Worm (Caenorhabditis elegans) whole organism, L3 larva: ENCODE measurements around the gene nlp-24.

Source experiments
- elt-1 ChIP-seq: fragments of 150-350 bp; optimal IDR thresholded peaks from 2 replicates; lab custom pipeline; 2014; ENCODE audit warnings: missing biosample characterization, missing genetic modification characterization
- elt-2 ChIP-seq: sonication (generic microtip); optimal IDR thresholded peaks from 2 replicates; lab custom pipeline; 2016; ENCODE audit warnings: missing genetic modification reagents, mild to moderate bottlenecking, missing genetic modification characterization, missing compliant biosample characterization
- eor-1 ChIP-seq, 2 experiments: fragments of 150-350 bp; optimal IDR thresholded peaks; 2 replicates each; lab custom pipeline; 2014 to 2018; ENCODE audit warnings: missing biosample characterization in 2 of 2, missing genetic modification characterization in 2 of 2
- hmg-11 ChIP-seq: sonication (generic microtip); optimal IDR thresholded peaks from 2 replicates; lab custom pipeline; 2016; ENCODE audit warnings: missing genetic modification characterization, missing compliant biosample characterization
- nhr-11 ChIP-seq: fragments of 150-350 bp; optimal IDR thresholded peaks from 2 replicates; lab custom pipeline; 2014; ENCODE audit warnings: missing biosample characterization, missing genetic modification characterization
- sea-2 ChIP-seq: fragments of 150-350 bp; sonication (generic microtip); optimal IDR thresholded peaks from 4 replicates; lab custom pipeline; 2014; ENCODE audit warnings: missing biosample characterization, missing genetic modification reagents, missing genetic modification characterization
- skn-1 ChIP-seq: fragments of 150-350 bp; optimal IDR thresholded peaks from 2 replicates; lab custom pipeline; 2014; ENCODE audit warnings: missing biosample characterization, missing genetic modification characterization
- unc-62 ChIP-seq: fragments of 150-350 bp; sonication (generic microtip); optimal IDR thresholded peaks from 4 replicates; lab custom pipeline; 2014; ENCODE audit warnings: missing biosample characterization, missing genetic modification reagents, missing genetic modification characterization
- ztf-4 ChIP-seq: fragments of 150-350 bp; optimal IDR thresholded peaks from 2 replicates; lab custom pipeline; 2014; ENCODE audit warnings: missing biosample characterization, missing genetic modification characterization

DNA sequence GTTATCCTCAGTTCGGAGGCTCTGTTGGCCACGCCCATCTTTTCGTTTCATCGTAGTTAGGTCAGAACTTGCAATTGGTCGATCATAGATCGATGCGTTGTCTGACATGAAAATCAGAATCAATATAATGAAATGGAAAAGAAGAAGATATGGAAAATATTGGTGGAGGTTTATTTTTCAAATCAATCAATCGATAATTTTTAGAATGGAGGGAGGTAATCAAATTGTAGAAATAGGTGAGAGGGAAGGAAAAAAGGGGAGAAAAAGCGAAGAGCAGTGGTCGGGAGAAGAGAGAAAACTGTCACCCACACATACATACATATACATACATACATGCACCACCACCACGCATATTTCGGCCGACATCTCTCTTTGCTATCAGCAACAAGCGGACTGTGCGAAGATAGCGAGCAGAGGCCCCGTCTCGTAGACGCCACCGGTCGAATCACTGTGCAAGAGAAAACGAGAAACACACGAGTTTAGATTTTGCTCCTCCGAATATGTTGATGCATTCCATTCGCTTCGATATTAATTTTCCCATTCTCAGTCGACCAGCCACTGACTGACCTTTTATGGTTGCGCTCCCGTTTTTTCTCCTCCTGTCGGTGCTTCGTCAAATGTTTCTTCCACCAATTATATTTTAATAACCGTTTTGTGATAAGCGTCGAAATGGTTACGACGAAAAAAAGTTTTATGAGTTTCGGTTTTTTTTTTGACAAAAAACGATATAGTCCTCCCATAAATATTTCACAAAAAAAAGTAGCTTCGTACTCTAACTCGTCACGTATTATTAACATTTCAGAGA lies 13.2 kb downstream of the nlp-24 start, which contains the start of gene F35B12.10:
- TF ChIP-seq sea-2 = no peak
- TF ChIP-seq ztf-4 (tag; lab: Kevin White, UChicago) = no peak
- no peak for TF ChIP-seq skn-1 (tag; lab: Kevin White, UChicago)
- no peak for TF ChIP-seq elt-1 (tag; lab: Kevin White, UChicago)
- TF ChIP-seq hmg-11 = no peak
- TF ChIP-seq nhr-11 (tag; lab: Kevin White, UChicago) = no peak
- no peak for TF ChIP-seq eor-1 (tag; optimal IDR thresholded peaks at IDR 0.05; lab: Kevin White, UChicago)
- peak; percentile 92 for TF ChIP-seq elt-2 (tag; lab: Kevin White, UChicago)
- TF ChIP-seq unc-62 (GFP tag; lab: Kevin White, UChicago) = no peak
